Fruit fly (Drosophila melanogaster): ENCODE data around the gene CG43750.

DNA sequence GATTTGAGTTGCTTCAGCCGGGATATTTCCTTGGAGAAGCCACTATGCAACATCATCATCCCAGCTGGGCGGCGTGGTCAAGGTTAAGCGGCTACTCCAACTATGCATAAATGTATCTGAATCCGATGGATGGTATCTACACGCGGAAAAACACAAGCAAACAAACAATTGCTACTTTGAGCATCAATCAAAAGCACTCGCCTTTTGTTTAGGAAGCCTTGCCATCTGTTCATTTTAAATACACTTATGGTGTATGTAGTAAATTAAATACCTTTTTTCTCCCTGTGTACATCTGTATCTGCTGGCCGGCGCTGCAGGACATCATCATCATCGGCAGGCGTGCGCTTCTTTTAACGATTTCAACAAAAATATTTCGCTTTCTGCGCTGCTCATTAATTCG lies 45.8 kb upstream of the CG43750 start:
- TF ChIP-seq CG9948 (tag; optimal IDR thresholded peaks at IDR 0.05) (peak; percentile 36), Pif1A (GFP tag; optimal IDR thresholded peaks at IDR 0.05) (no peak), EcR (GFP tag; optimal IDR thresholded peaks at IDR 0.05) (no peak), CG10348 (GFP tag; IDR thresholded peaks at IDR 0.05) (no peak), CG12605 (GFP tag; IDR thresholded peaks at IDR 0.05) (no peak), CG8159 (tag; optimal IDR thresholded peaks at IDR 0.05) (peak; percentile 62), CG8301 (tag; optimal IDR thresholded peaks at IDR 0.05) (no peak), rn (GFP tag; IDR thresholded peaks at IDR 0.05) (no peak), CG32121 (GFP tag; IDR thresholded peaks at IDR 0.05) (no peak), fd96Ca (GFP tag; IDR thresholded peaks at IDR 0.05) (no peak), D1 (tag; optimal IDR thresholded peaks at IDR 0.05) (no peak), Snoo (tag; optimal IDR thresholded peaks at IDR 0.05) (no peak)
